Worm (Caenorhabditis elegans) whole organism, L4 larva: ENCODE data around the gene T08A11.1.

ENCODE experiments used
- F26F4.8 ChIP-seq: fragments of 200-800 bp; sonication (Bioruptor generic); conservative IDR thresholded peaks from 2 replicates; pipeline ENCODE4 v1.3.6; 2022; ENCODE audit warnings: missing genetic modification characterization, missing compliant biosample characterization
- T20F7.1 ChIP-seq: fragments of 200-800 bp; sonication (Bioruptor generic); optimal IDR thresholded peaks from 2 replicates; lab custom pipeline; 2018; ENCODE audit warnings: mild to moderate bottlenecking, missing genetic modification characterization, missing compliant biosample characterization
- T26A8.4 ChIP-seq: fragments of 200-800 bp; sonication (Bioruptor generic); IDR thresholded peaks from 2 replicates; pipeline ENCODE4 v1.3.6; 2022; ENCODE audit warnings: missing genetic modification characterization, missing compliant biosample characterization
- Y105C5A.15 ChIP-seq: fragments of 200-800 bp; sonication (Bioruptor generic); IDR thresholded peaks from 2 replicates; pipeline ENCODE4 v1.3.6; 2022; ENCODE audit warnings: missing genetic modification characterization, missing compliant biosample characterization
- Y48G9A.11 ChIP-seq: fragments of 200-800 bp; sonication (Bioruptor generic); IDR thresholded peaks from 2 replicates; pipeline ENCODE4 v1.3.6; 2022; ENCODE audit warnings: missing genetic modification reagents, missing genetic modification characterization, missing compliant biosample characterization
- ZK337.2 ChIP-seq: fragments of 200-800 bp; sonication (Bioruptor generic); IDR thresholded peaks from 2 replicates; pipeline ENCODE4 v1.3.6; 2022; ENCODE audit warnings: missing genetic modification reagents, missing genetic modification characterization, missing compliant biosample characterization
- aha-1 ChIP-seq: fragments of 150-350 bp; peaks from one replicate; lab custom pipeline; 2014; ENCODE audit warnings: missing biosample characterization, missing genetic modification characterization
- aly-2 ChIP-seq: sonication (generic microtip); optimal IDR thresholded peaks from 2 replicates; lab custom pipeline; 2018; ENCODE audit warnings: missing biosample characterization, missing genetic modification characterization
- attf-4 ChIP-seq: sonication (generic microtip); optimal IDR thresholded peaks from 3 replicates; lab custom pipeline; 2017; ENCODE audit warnings: missing biosample characterization, missing genetic modification characterization
- ceh-20 ChIP-seq: fragments of 200-800 bp; sonication (Bioruptor generic); IDR thresholded peaks from 2 replicates; pipeline ENCODE4 v1.3.6; 2022; ENCODE audit warnings: missing genetic modification reagents, missing genetic modification characterization, missing compliant biosample characterization
- ceh-44 ChIP-seq: fragments of 200-800 bp; sonication (Bioruptor generic); IDR thresholded peaks from 2 replicates; pipeline ENCODE4 v1.3.6; 2022; ENCODE audit warnings: missing genetic modification reagents, missing genetic modification characterization, missing compliant biosample characterization
- daf-16 ChIP-seq, 3 experiments: sonication (generic microtip); optimal IDR thresholded peaks; 2 replicates each; lab custom pipeline; 2016 to 2017; ENCODE audit warnings: missing genetic modification characterization in 3 of 3, missing genetic modification reagents in 3 of 3, mild to moderate bottlenecking in 2 of 3, missing compliant biosample characterization in 2 of 3, missing biosample characterization in 1 of 3, moderate library complexity in 1 of 3
- daf-19 ChIP-seq: fragments of 200-800 bp; sonication (Bioruptor generic); conservative IDR thresholded peaks from 2 replicates; pipeline ENCODE4 v1.3.6; 2022; ENCODE audit warnings: missing genetic modification characterization, missing compliant biosample characterization
- daf-8 ChIP-seq: fragments of 200-800 bp; sonication (Bioruptor generic); IDR thresholded peaks from 2 replicates; pipeline ENCODE4 v1.3.6; 2022; ENCODE audit warnings: missing genetic modification characterization, missing compliant biosample characterization
- dmd-6 ChIP-seq: fragments of 200-800 bp; sonication (Bioruptor generic); IDR thresholded peaks from 2 replicates; pipeline ENCODE4 v1.3.6; 2022; ENCODE audit warnings: missing genetic modification reagents, missing genetic modification characterization, missing compliant biosample characterization
- dmd-9 ChIP-seq: fragments of 200-800 bp; sonication (Bioruptor generic); IDR thresholded peaks from 2 replicates; pipeline ENCODE4 v1.3.6; 2022; ENCODE audit warnings: missing genetic modification reagents, missing genetic modification characterization, missing compliant biosample characterization
- dpl-1 ChIP-seq: fragments of 150-350 bp; optimal IDR thresholded peaks from 2 replicates; lab custom pipeline; 2014; ENCODE audit warnings: missing biosample characterization, missing genetic modification reagents, missing genetic modification characterization
- dve-1 ChIP-seq: sonication (generic microtip); optimal IDR thresholded peaks from 2 replicates; lab custom pipeline; 2017; ENCODE audit warnings: antibody characterized with exemption, mild to moderate bottlenecking, missing genetic modification characterization, missing compliant biosample characterization; ENCODE audit not compliant: insufficient read depth
- egl-27 ChIP-seq: sonication (generic microtip); optimal IDR thresholded peaks from 3 replicates; lab custom pipeline; 2017; ENCODE audit warnings: missing biosample characterization, missing genetic modification reagents, missing genetic modification characterization
- fos-1 ChIP-seq: fragments of 150-350 bp; optimal IDR thresholded peaks from 2 replicates; lab custom pipeline; 2014; ENCODE audit warnings: missing biosample characterization, missing genetic modification characterization
- hlh-11 ChIP-seq: fragments of 200-800 bp; sonication (Bioruptor generic); optimal IDR thresholded peaks from 2 replicates; lab custom pipeline; 2018; ENCODE audit warnings: mild to moderate bottlenecking, missing genetic modification characterization, missing compliant biosample characterization
- hlh-30 ChIP-seq: sonication (generic microtip); optimal IDR thresholded peaks from 2 replicates; lab custom pipeline; 2017; ENCODE audit warnings: antibody characterized with exemption, mild to moderate bottlenecking, missing genetic modification characterization, missing compliant biosample characterization; ENCODE audit not compliant: insufficient read depth
- lim-7 ChIP-seq: fragments of 200-800 bp; sonication (Bioruptor generic); IDR thresholded peaks from 2 replicates; pipeline ENCODE4 v1.3.6; 2022; ENCODE audit warnings: missing genetic modification characterization, missing compliant biosample characterization
- lin-15B ChIP-seq: fragments of 150-350 bp; sonication (generic microtip); optimal IDR thresholded peaks from 3 replicates; lab custom pipeline; 2014; ENCODE audit warnings: missing biosample characterization, missing genetic modification characterization
- lin-29 ChIP-seq: fragments of 200-800 bp; sonication (Bioruptor generic); IDR thresholded peaks from 2 replicates; pipeline ENCODE4 v1.3.6; 2022; ENCODE audit warnings: missing genetic modification reagents, missing genetic modification characterization, missing compliant biosample characterization
- lsy-2 ChIP-seq, 2 experiments: fragments of 150-350 bp in 1 of 2; sonication (generic microtip) in 1 of 2; optimal IDR thresholded peaks; 2 replicates each; lab custom pipeline; 2014 to 2017; ENCODE audit warnings: missing biosample characterization in 2 of 2, missing genetic modification characterization in 2 of 2
- mxl-2 ChIP-seq: fragments of 200-800 bp; sonication (Bioruptor generic); conservative IDR thresholded peaks from 2 replicates; pipeline ENCODE4 v1.3.6; 2022; ENCODE audit warnings: missing genetic modification reagents, missing genetic modification characterization, missing compliant biosample characterization
- nhr-10 ChIP-seq: fragments of 150-350 bp; optimal IDR thresholded peaks from 2 replicates; lab custom pipeline; 2014; ENCODE audit warnings: missing biosample characterization, missing genetic modification characterization
- nhr-102 ChIP-seq: sonication (generic microtip); optimal IDR thresholded peaks from 2 replicates; lab custom pipeline; 2016; ENCODE audit warnings: mild to moderate bottlenecking, missing genetic modification characterization, moderate library complexity, missing compliant biosample characterization
- nhr-28 ChIP-seq: fragments of 150-350 bp; optimal IDR thresholded peaks from 2 replicates; lab custom pipeline; 2014; ENCODE audit warnings: missing biosample characterization, missing genetic modification characterization
- nhr-41 ChIP-seq: fragments of 200-800 bp; sonication (Bioruptor generic); IDR thresholded peaks from 2 replicates; pipeline ENCODE4 v1.3.6; 2022; ENCODE audit warnings: missing genetic modification reagents, missing genetic modification characterization, missing compliant biosample characterization
- nhr-42 ChIP-seq: fragments of 200-800 bp; sonication (Bioruptor generic); IDR thresholded peaks from 2 replicates; pipeline ENCODE4 v1.3.6; 2022; ENCODE audit warnings: missing genetic modification characterization, missing compliant biosample characterization
- nhr-48 ChIP-seq: sonication (generic microtip); optimal IDR thresholded peaks from 2 replicates; lab custom pipeline; 2016; ENCODE audit warnings: mild to moderate bottlenecking, missing genetic modification characterization, missing compliant biosample characterization
- nhr-76 ChIP-seq: fragments of 150-350 bp; optimal IDR thresholded peaks from 2 replicates; lab custom pipeline; 2014; ENCODE audit warnings: missing biosample characterization, missing genetic modification characterization
- nhr-77 ChIP-seq: fragments of 150-350 bp; optimal IDR thresholded peaks from 2 replicates; lab custom pipeline; 2014; ENCODE audit warnings: missing biosample characterization, missing genetic modification characterization
- pha-4 ChIP-seq, 2 experiments: fragments of 150-350 bp in 1 of 2; fragments of 200-800 bp in 1 of 2; sonication (Bioruptor generic) in 1 of 2; IDR thresholded peaks in 1 of 2; optimal IDR thresholded peaks in 1 of 2; 2 replicates each; pipeline versions ENCODE4 v1.3.6 to Lab custom; 2014 to 2022; ENCODE audit warnings: missing genetic modification characterization in 2 of 2, missing genetic modification reagents in 2 of 2, missing biosample characterization in 1 of 2, missing compliant biosample characterization in 1 of 2
- php-3 ChIP-seq: fragments of 200-800 bp; sonication (Bioruptor generic); IDR thresholded peaks from 2 replicates; pipeline ENCODE4 v1.3.6; 2022; ENCODE audit warnings: missing genetic modification reagents, missing genetic modification characterization, missing compliant biosample characterization
- pqm-1 ChIP-seq: sonication (generic microtip); optimal IDR thresholded peaks from 2 replicates; lab custom pipeline; 2017; ENCODE audit warnings: missing biosample characterization, missing genetic modification characterization
- rbr-2 ChIP-seq: sonication (generic microtip); optimal IDR thresholded peaks from 2 replicates; lab custom pipeline; 2016; ENCODE audit warnings: missing genotype, missing genetic modification characterization, missing compliant biosample characterization
- snpc-1.2 ChIP-seq: fragments of 200-800 bp; sonication (Bioruptor generic); IDR thresholded peaks from 2 replicates; pipeline ENCODE4 v1.3.6; 2022; ENCODE audit warnings: missing genetic modification reagents, missing genetic modification characterization, missing compliant biosample characterization
- snpc-4 ChIP-seq: fragments of 150-350 bp; optimal IDR thresholded peaks from 2 replicates; lab custom pipeline; 2014; ENCODE audit warnings: missing biosample characterization, missing genetic modification characterization
- spr-3 ChIP-seq: fragments of 200-800 bp; sonication (Bioruptor generic); optimal IDR thresholded peaks from 2 replicates; lab custom pipeline; 2018; ENCODE audit warnings: mild to moderate bottlenecking, missing genetic modification characterization, missing compliant biosample characterization
- unc-39 ChIP-seq: sonication (generic microtip); optimal IDR thresholded peaks from 2 replicates; lab custom pipeline; 2017; ENCODE audit warnings: missing biosample characterization, missing genetic modification characterization
- unc-62 ChIP-seq, 3 experiments: fragments of 150-350 bp in 1 of 3; sonication (generic microtip); optimal IDR thresholded peaks in 2 of 3; peaks in 1 of 3; 1 replicate in 1 of 3; 2 replicates in 2 of 3; lab custom pipeline; 2014 to 2017; ENCODE audit warnings: missing biosample characterization in 3 of 3, missing genetic modification characterization in 3 of 3, missing genetic modification reagents in 3 of 3, missing genotype in 1 of 3
- zfp-2 ChIP-seq: sonication (generic microtip); optimal IDR thresholded peaks from 2 replicates; lab custom pipeline; 2016; ENCODE audit warnings: mild to moderate bottlenecking, missing genetic modification characterization, missing compliant biosample characterization
- zip-11 ChIP-seq: fragments of 200-800 bp; sonication (Bioruptor generic); IDR thresholded peaks from 2 replicates; pipeline ENCODE4 v1.3.6; 2022; ENCODE audit warnings: missing genetic modification characterization, missing compliant biosample characterization

The T08A11.1 gene

DNA sequence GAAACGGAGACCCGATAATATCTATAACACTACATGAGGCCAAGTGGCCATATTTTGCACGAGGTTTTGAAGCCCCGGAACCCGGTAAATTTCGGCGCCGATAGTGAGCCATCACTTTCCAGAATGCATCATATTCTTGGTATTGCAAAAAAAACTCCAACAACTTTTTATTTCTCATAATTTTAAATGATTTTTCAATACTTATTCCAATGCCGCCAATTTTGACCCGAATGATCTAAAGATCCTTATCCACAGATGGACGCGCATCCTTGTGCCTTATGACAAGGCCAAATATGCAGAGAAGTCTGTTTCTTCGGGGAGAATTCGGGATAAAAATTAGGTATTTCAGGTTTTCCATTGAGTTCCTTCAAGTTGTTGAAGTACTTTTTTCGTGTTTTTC is 21.8 kb downstream of the T08A11.1 start:
- TF ChIP-seq unc-62 (GFP tag; optimal IDR thresholded peaks at IDR 0.05 in 1 of 2; lab: Kevin White, UChicago) (peak in 1 of 2 experiments; percentile 62), unc-62 (tag; optimal IDR thresholded peaks at IDR 0.05; lab: Kevin White, UChicago) (no peak), Y105C5A.15 (no peak)

- TF ChIP-seq nhr-77 (tag; lab: Kevin White, UChicago) (peak; percentile 71), dve-1 (peak; percentile 64), lin-29 (no peak), ceh-44 (GFP tag; lab: Robert Waterston, UW) (no peak), mxl-2 (GFP tag; lab: Robert Waterston, UW) (no peak), nhr-28 (tag; lab: Kevin White, UChicago) (peak; percentile 97), T20F7.1 (GFP tag; lab: Kevin White, UChicago) (peak; percentile 23), snpc-4 (no peak), spr-3 (GFP tag; lab: Kevin White, UChicago) (no peak), egl-27 (tag; lab: Kevin White, UChicago) (no peak), nhr-10 (tag; lab: Kevin White, UChicago) (no peak), dmd-6 (GFP tag; lab: Robert Waterston, UW) (peak; percentile 81), pqm-1 (tag; lab: Kevin White, UChicago) (peak; percentile 50), lin-15B (tag; lab: Kevin White, UChicago) (no peak), php-3 (peak; percentile 79), aha-1 (peak; percentile 66), nhr-76 (tag; lab: Kevin White, UChicago) (no peak), hlh-11 (tag; lab: Kevin White, UChicago) (peak; percentile 79), hlh-30 (peak; percentile 33), nhr-48 (tag; lab: Kevin White, UChicago) (peak; percentile 17), Y48G9A.11 (GFP tag; lab: Robert Waterston, UW) (no peak), daf-16 (GFP tag; optimal IDR thresholded peaks at IDR 0.05; lab: Kevin White, UChicago) (no peak), daf-16 (tag; optimal IDR thresholded peaks at IDR 0.05; lab: Kevin White, UChicago) (peak; percentile 60), zip-11 (GFP tag; lab: Robert Waterston, UW) (no peak)
- TF ChIP-seq, all 104 proteins: peak for 12
Observed at ce11 chrIII:4240126-4240525, 22.8 kb downstream of the T08A11.1 start.

DNA sequence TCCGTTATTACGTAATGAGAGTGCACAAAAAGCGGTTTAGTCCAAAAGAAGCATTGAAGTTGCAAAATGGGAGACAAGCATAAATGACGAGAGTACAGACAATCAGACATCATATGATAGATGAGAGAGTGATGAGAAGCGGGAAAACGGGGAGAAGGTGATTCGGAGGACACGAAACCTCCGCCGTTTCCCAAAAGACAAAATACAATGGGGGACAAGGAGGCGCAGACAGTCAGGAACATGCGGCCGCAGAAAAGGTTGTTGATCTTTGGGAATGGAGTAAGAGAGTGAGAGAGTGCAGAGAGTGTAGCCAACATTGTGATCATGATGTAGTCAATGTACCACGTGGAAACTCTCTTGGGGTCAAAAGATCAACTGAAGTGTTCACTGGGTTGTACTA is 25.3 kb downstream of the T08A11.1 start:
- TF ChIP-seq hlh-30: peak; percentile 98
- TF ChIP-seq nhr-41: peak; percentile 70; the same call in 1 of the 2 replicates
- TF ChIP-seq nhr-42: no peak
- TF ChIP-seq ceh-20: peak; percentile 88
- TF ChIP-seq T26A8.4 (GFP tag; lab: Robert Waterston, UW): peak; percentile 76
- TF ChIP-seq dpl-1 (GFP tag; lab: Kevin White, UChicago): peak; percentile 64
- TF ChIP-seq dmd-9 (GFP tag; lab: Robert Waterston, UW): no peak
- no peak for TF ChIP-seq lin-15B (tag; lab: Kevin White, UChicago)
- peak; percentile 50 for TF ChIP-seq pqm-1 (tag; lab: Kevin White, UChicago)
- no peak for TF ChIP-seq F26F4.8
- TF ChIP-seq fos-1 (tag; lab: Kevin White, UChicago): no peak
- TF ChIP-seq nhr-28 (tag; lab: Kevin White, UChicago): peak; percentile 100
- TF ChIP-seq aha-1: peak; percentile 99
- no peak for TF ChIP-seq daf-8 (GFP tag; lab: Robert Waterston, UW)
- TF ChIP-seq aly-2: no peak
- TF ChIP-seq pha-4 (GFP tag; IDR thresholded peaks at IDR 0.05; lab: Robert Waterston, UW): peak; percentile 86
- TF ChIP-seq pha-4 (tag; optimal IDR thresholded peaks at IDR 0.05; lab: Kevin White, UChicago): peak; percentile 87
- no peak; the same call in 1 of the 2 replicates for TF ChIP-seq lim-7 (GFP tag; lab: Robert Waterston, UW)
- TF ChIP-seq ceh-44 (GFP tag; lab: Robert Waterston, UW): no peak
- TF ChIP-seq spr-3 (GFP tag; lab: Kevin White, UChicago): peak; percentile 20
- peak; percentile 84 to 89 for TF ChIP-seq lsy-2 (tag; optimal IDR thresholded peaks at IDR 0.05; lab: Kevin White, UChicago)
- no peak for TF ChIP-seq daf-19 (GFP tag; lab: Robert Waterston, UW)
- TF ChIP-seq zfp-2 (tag; lab: Kevin White, UChicago): no peak
- TF ChIP-seq ZK337.2 (GFP tag; lab: Robert Waterston, UW): no peak
- no peak for TF ChIP-seq attf-4 (tag; lab: Kevin White, UChicago)
- no peak for TF ChIP-seq snpc-4
- TF ChIP-seq snpc-1.2: no peak
- TF ChIP-seq mxl-2 (GFP tag; lab: Robert Waterston, UW): peak; percentile 54; the same call in 1 of the 2 replicates
- peak; percentile 87 for TF ChIP-seq nhr-102
- TF ChIP-seq rbr-2: peak; percentile 88
- TF ChIP-seq unc-39 (tag; lab: Kevin White, UChicago): no peak
